Worm (Caenorhabditis elegans) whole organism, young adult: Measurements from ENCODE around the gene nhr-291.

ENCODE experiments used
- B0261.1 ChIP-seq: sonication (generic microtip); optimal IDR thresholded peaks from 2 replicates; lab custom pipeline; 2016; ENCODE audit warnings: mild to moderate bottlenecking, missing genetic modification characterization, moderate library complexity, missing compliant biosample characterization
- F23B12.7 ChIP-seq: sonication (generic microtip); optimal IDR thresholded peaks from 2 replicates; lab custom pipeline; 2017; ENCODE audit warnings: missing genetic modification characterization, mild to moderate bottlenecking, missing compliant biosample characterization, antibody characterized with exemption, moderate library complexity; ENCODE audit not compliant: insufficient read depth
- K12H6.12 ChIP-seq: fragments of 200-800 bp; sonication (Bioruptor generic); optimal IDR thresholded peaks from 2 replicates; lab custom pipeline; 2018; ENCODE audit warnings: mild to moderate bottlenecking, missing genetic modification characterization, missing compliant biosample characterization
- ama-1 ChIP-seq, 3 experiments: fragments of 150-350 bp in 1 of 3; sonication (generic microtip) in 2 of 3; optimal IDR thresholded peaks; 2 replicates each; lab custom pipeline; 2014 to 2018; ENCODE audit warnings: missing biosample characterization in 2 of 3, missing genetic modification characterization in 2 of 3, missing genetic modification reagents in 2 of 3
- dpl-1 ChIP-seq: fragments of 150-350 bp; optimal IDR thresholded peaks from 2 replicates; lab custom pipeline; 2014; ENCODE audit warnings: missing biosample characterization, missing genetic modification reagents, missing genetic modification characterization
- pha-4 ChIP-seq: fragments of 150-350 bp; sonication (generic microtip); optimal IDR thresholded peaks from 2 replicates; lab custom pipeline; 2014; ENCODE audit warnings: missing biosample characterization, missing genetic modification reagents, missing genetic modification characterization
- sea-2 ChIP-seq: fragments of 200-800 bp; sonication (Bioruptor generic); IDR thresholded peaks from 2 replicates; pipeline ENCODE4 v1.3.6; 2022; ENCODE audit warnings: missing genetic modification characterization, missing compliant biosample characterization
- tlf-1 ChIP-seq: fragments of 200-800 bp; sonication (Bioruptor generic); optimal IDR thresholded peaks from 2 replicates; lab custom pipeline; 2018; ENCODE audit warnings: mild to moderate bottlenecking, missing genetic modification characterization, missing compliant biosample characterization
- unc-62 ChIP-seq: fragments of 150-350 bp; optimal IDR thresholded peaks from 2 replicates; lab custom pipeline; 2014; ENCODE audit warnings: missing biosample characterization, missing genetic modification reagents, missing genetic modification characterization
- ztf-26 ChIP-seq: sonication (generic microtip); optimal IDR thresholded peaks from 2 replicates; lab custom pipeline; 2017; ENCODE audit warnings: missing genetic modification characterization, missing compliant biosample characterization
- ztf-3 ChIP-seq: fragments of 200-800 bp; sonication (Bioruptor generic); optimal IDR thresholded peaks from 2 replicates; lab custom pipeline; 2018; ENCODE audit warnings: mild to moderate bottlenecking, missing genetic modification characterization, missing compliant biosample characterization

DNA sequence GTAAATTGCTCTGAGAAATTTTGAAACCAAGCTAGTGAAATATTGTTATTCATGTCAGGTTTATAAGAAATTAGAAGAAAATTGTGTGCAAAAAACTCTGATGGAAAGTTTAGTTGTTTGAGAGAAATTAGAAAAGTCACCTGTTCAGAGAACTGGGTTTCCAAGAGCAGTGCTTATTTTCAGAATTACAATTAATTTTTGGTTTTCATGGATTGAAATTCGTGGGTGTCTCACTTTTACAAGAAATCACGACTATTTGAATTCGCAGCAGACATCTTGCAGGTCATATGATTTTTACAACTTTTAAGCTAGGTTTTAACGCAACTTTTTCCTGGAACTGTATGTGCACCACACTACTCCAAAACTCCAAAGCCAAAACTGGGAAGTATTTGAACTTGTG lies 9.8 kb upstream of the nhr-291 start, which contains the start of gene srz-10:
- TF ChIP-seq ztf-26 (no peak), ztf-3 (no peak), unc-62 (GFP tag; lab: Kevin White, UChicago) (no peak), pha-4 (tag; lab: Kevin White, UChicago) (no peak), B0261.1 (no peak), dpl-1 (GFP tag; lab: Kevin White, UChicago) (no peak), F23B12.7 (tag; lab: Kevin White, UChicago) (no peak), K12H6.12 (tag; lab: Kevin White, UChicago) (no peak), ama-1 (optimal IDR thresholded peaks at IDR 0.05; lab: Kevin White, UChicago) (no peak), ama-1 (GFP tag; optimal IDR thresholded peaks at IDR 0.05; lab: Kevin White, UChicago) (no peak), tlf-1 (GFP tag; lab: Kevin White, UChicago) (no peak), sea-2 (GFP tag; lab: Robert Waterston, UW) (no peak)
